Worm (Caenorhabditis elegans) whole organism, mixed stage, embryonic: Measurements from ENCODE around the gene twnk-1.

Experiments
- M03D4.4 ChIP-seq: sonication (generic microtip); optimal IDR thresholded peaks from 2 replicates; lab custom pipeline; 2017; ENCODE audit warnings: mild to moderate bottlenecking, missing genetic modification characterization, missing compliant biosample characterization
- bed-3 ChIP-seq: fragments of 200-800 bp; sonication (Bioruptor generic); optimal IDR thresholded peaks from 3 replicates; lab custom pipeline; 2018; ENCODE audit warnings: mild to moderate bottlenecking, missing genetic modification characterization, moderate library complexity, missing compliant biosample characterization
- blmp-1 ChIP-seq: fragments of 150-350 bp; optimal IDR thresholded peaks from 2 replicates; lab custom pipeline; 2014; ENCODE audit warnings: missing biosample characterization, missing genetic modification characterization
- ceh-39 ChIP-seq: fragments of 150-350 bp; optimal IDR thresholded peaks from 2 replicates; lab custom pipeline; 2014; ENCODE audit warnings: missing biosample characterization, missing genetic modification characterization
- ceh-43 ChIP-seq: fragments of 200-800 bp; sonication (Bioruptor generic); optimal IDR thresholded peaks from 2 replicates; lab custom pipeline; 2018; ENCODE audit warnings: mild to moderate bottlenecking, missing genetic modification characterization, moderate library complexity, missing compliant biosample characterization
- ceh-83 ChIP-seq: fragments of 200-800 bp; sonication (Bioruptor generic); optimal IDR thresholded peaks from 2 replicates; lab custom pipeline; 2018; ENCODE audit warnings: mild to moderate bottlenecking, missing genetic modification characterization, missing compliant biosample characterization
- ces-1 ChIP-seq: fragments of 150-350 bp; optimal IDR thresholded peaks from 2 replicates; lab custom pipeline; 2014; ENCODE audit warnings: missing biosample characterization, missing genetic modification reagents, missing genetic modification characterization
- cnd-1 ChIP-seq: fragments of 200-800 bp; sonication (Bioruptor generic); optimal IDR thresholded peaks from 2 replicates; lab custom pipeline; 2018; ENCODE audit warnings: mild to moderate bottlenecking, missing genetic modification characterization, missing compliant biosample characterization
- drap-1 ChIP-seq: fragments of 200-800 bp; sonication (Bioruptor generic); optimal IDR thresholded peaks from 3 replicates; lab custom pipeline; 2018; ENCODE audit warnings: mild to moderate bottlenecking, missing genetic modification characterization, missing compliant biosample characterization
- elt-1 ChIP-seq: sonication (generic microtip); optimal IDR thresholded peaks from 2 replicates; lab custom pipeline; 2017; ENCODE audit warnings: missing genetic modification characterization, mild to moderate bottlenecking, missing compliant biosample characterization, antibody characterized with exemption, moderate library complexity, borderline replicate concordance; ENCODE audit not compliant: insufficient read depth
- elt-3 ChIP-seq: fragments of 150-350 bp; optimal IDR thresholded peaks from 2 replicates; lab custom pipeline; 2014; ENCODE audit warnings: missing biosample characterization, missing genetic modification characterization
- flh-1 ChIP-seq: fragments of 200-800 bp; sonication (Bioruptor generic); optimal IDR thresholded peaks from 2 replicates; lab custom pipeline; 2018; ENCODE audit warnings: mild to moderate bottlenecking, missing genetic modification characterization, moderate library complexity, missing compliant biosample characterization
- ham-2 ChIP-seq: fragments of 200-800 bp; sonication (Bioruptor generic); optimal IDR thresholded peaks from 2 replicates; lab custom pipeline; 2018; ENCODE audit warnings: mild to moderate bottlenecking, missing genetic modification characterization, missing compliant biosample characterization
- hlh-1 ChIP-seq: fragments of 150-350 bp; optimal IDR thresholded peaks from 2 replicates; lab custom pipeline; 2014; ENCODE audit warnings: missing biosample characterization, missing genetic modification reagents, missing genetic modification characterization
- lin-13 ChIP-seq: fragments of 150-350 bp; optimal IDR thresholded peaks from 2 replicates; lab custom pipeline; 2014; ENCODE audit warnings: missing biosample characterization, missing genetic modification characterization
- lin-32 ChIP-seq: fragments of 200-800 bp; sonication (Bioruptor generic); optimal IDR thresholded peaks from 2 replicates; lab custom pipeline; 2018; ENCODE audit warnings: mild to moderate bottlenecking, missing genetic modification characterization, missing compliant biosample characterization
- lsy-2 ChIP-seq: fragments of 150-350 bp; optimal IDR thresholded peaks from 2 replicates; lab custom pipeline; 2014; ENCODE audit warnings: missing biosample characterization, missing genetic modification characterization
- mab-5 ChIP-seq: fragments of 150-350 bp; optimal IDR thresholded peaks from 2 replicates; lab custom pipeline; 2014; ENCODE audit warnings: missing biosample characterization, missing genetic modification characterization
- mep-1 ChIP-seq: fragments of 150-350 bp; optimal IDR thresholded peaks from 2 replicates; lab custom pipeline; 2017; ENCODE audit warnings: missing biosample characterization, missing genetic modification reagents, missing genetic modification characterization, inconsistent platforms
- mls-2 ChIP-seq: sonication (generic microtip); optimal IDR thresholded peaks from 2 replicates; lab custom pipeline; 2016; ENCODE audit warnings: mild to moderate bottlenecking, missing genetic modification characterization, moderate library complexity, missing compliant biosample characterization
- nhr-12 ChIP-seq: fragments of 150-350 bp; optimal IDR thresholded peaks from 2 replicates; lab custom pipeline; 2014; ENCODE audit warnings: missing biosample characterization, missing genetic modification characterization
- nhr-2 ChIP-seq: fragments of 150-350 bp; optimal IDR thresholded peaks from 2 replicates; lab custom pipeline; 2014; ENCODE audit warnings: missing biosample characterization, missing genetic modification characterization
- nhr-237 ChIP-seq: fragments of 150-350 bp; optimal IDR thresholded peaks from 2 replicates; lab custom pipeline; 2014; ENCODE audit warnings: missing biosample characterization, missing genetic modification characterization
- nhr-28 ChIP-seq: fragments of 150-350 bp; optimal IDR thresholded peaks from 2 replicates; lab custom pipeline; 2014; ENCODE audit warnings: missing biosample characterization, missing genetic modification characterization
- nhr-76 ChIP-seq: sonication (generic microtip); optimal IDR thresholded peaks from 2 replicates; lab custom pipeline; 2017; ENCODE audit warnings: missing biosample characterization, missing genetic modification characterization
- pha-4 ChIP-seq: fragments of 150-350 bp; optimal IDR thresholded peaks from 2 replicates; lab custom pipeline; 2018; ENCODE audit warnings: missing biosample characterization, missing genetic modification reagents, missing genetic modification characterization
- sem-2 ChIP-seq: fragments of 200-800 bp; sonication (Bioruptor generic); optimal IDR thresholded peaks from 2 replicates; lab custom pipeline; 2018; ENCODE audit warnings: mild to moderate bottlenecking, missing genetic modification characterization, missing compliant biosample characterization
- snpc-4 ChIP-seq: fragments of 150-350 bp; optimal IDR thresholded peaks from 2 replicates; lab custom pipeline; 2014; ENCODE audit warnings: missing biosample characterization, missing genetic modification characterization
- sptf-1 ChIP-seq: sonication (generic microtip); optimal IDR thresholded peaks from 2 replicates; lab custom pipeline; 2017; ENCODE audit warnings: mild to moderate bottlenecking, missing genetic modification characterization, moderate library complexity, missing compliant biosample characterization
- tbx-8 ChIP-seq: fragments of 200-800 bp; sonication (Bioruptor generic); optimal IDR thresholded peaks from 2 replicates; lab custom pipeline; 2018; ENCODE audit warnings: mild to moderate bottlenecking, missing genetic modification characterization, moderate library complexity, missing compliant biosample characterization
- unc-120 ChIP-seq: sonication (generic microtip); optimal IDR thresholded peaks from 2 replicates; lab custom pipeline; 2017; ENCODE audit warnings: missing genetic modification characterization, missing compliant biosample characterization; ENCODE audit not compliant: poor library complexity, severe bottlenecking
- unc-39 ChIP-seq: fragments of 150-350 bp; optimal IDR thresholded peaks from 2 replicates; lab custom pipeline; 2014; ENCODE audit warnings: missing biosample characterization, missing genetic modification characterization
- unc-62 ChIP-seq: fragments of 150-350 bp; optimal IDR thresholded peaks from 2 replicates; lab custom pipeline; 2014; ENCODE audit warnings: missing biosample characterization, missing genetic modification reagents, missing genetic modification characterization
- zip-8 ChIP-seq: fragments of 150-350 bp; optimal IDR thresholded peaks from 2 replicates; lab custom pipeline; 2014; ENCODE audit warnings: missing biosample characterization, missing genetic modification characterization
- ztf-11 ChIP-seq: fragments of 150-350 bp; optimal IDR thresholded peaks from 2 replicates; lab custom pipeline; 2014; ENCODE audit warnings: missing biosample characterization, missing genetic modification characterization

twnk-1 gene

ce11 chrX:5787861-5788260 is 3.2 kb upstream of the twnk-1 start, which contains the start of gene F46G11.2:
Gene F46G11.2 (plus strand): TSS chrX:5788161.
- TF ChIP-seq zip-8 (tag; lab: Kevin White, UChicago) = no peak
- TF ChIP-seq bed-3 (GFP tag; lab: Kevin White, UChicago) = no peak
- no peak for TF ChIP-seq nhr-2 (tag; lab: Kevin White, UChicago)
- no peak for TF ChIP-seq unc-39 (tag; lab: Kevin White, UChicago)

DNA sequence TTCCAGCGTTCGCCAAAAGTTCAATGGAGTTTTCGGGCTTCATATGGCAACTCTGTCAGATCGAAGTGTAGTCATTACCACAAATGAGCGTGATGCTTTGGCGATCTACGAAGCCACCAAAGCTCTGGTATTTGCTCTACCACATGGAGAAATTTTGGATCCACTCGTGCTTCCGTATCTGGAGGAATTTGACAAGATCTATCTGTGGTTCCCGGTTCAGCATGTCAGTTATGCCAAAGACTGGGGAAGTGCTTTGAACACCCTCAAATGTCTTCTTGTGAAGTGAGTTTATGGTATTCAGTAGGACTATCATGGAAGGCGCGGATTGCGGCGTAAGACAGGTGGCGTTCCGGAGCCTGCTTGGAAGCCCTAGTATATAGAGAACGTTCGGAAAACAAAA is 3.4 kb downstream of the twnk-1 start:
- TF ChIP-seq nhr-76 (tag; lab: Kevin White, UChicago) = no peak
- no peak for TF ChIP-seq sem-2 (GFP tag; lab: Kevin White, UChicago)
- TF ChIP-seq drap-1 (GFP tag; lab: Kevin White, UChicago) = no peak
- no peak for TF ChIP-seq bed-3 (GFP tag; lab: Kevin White, UChicago)
- no peak for TF ChIP-seq snpc-4 (tag; lab: Kevin White, UChicago)
- TF ChIP-seq ham-2 (GFP tag; lab: Kevin White, UChicago) = no peak
- no peak for TF ChIP-seq flh-1 (GFP tag; lab: Kevin White, UChicago)
- no peak for TF ChIP-seq pha-4 (tag; lab: Kevin White, UChicago)
- TF ChIP-seq lsy-2 = no peak

DNA sequence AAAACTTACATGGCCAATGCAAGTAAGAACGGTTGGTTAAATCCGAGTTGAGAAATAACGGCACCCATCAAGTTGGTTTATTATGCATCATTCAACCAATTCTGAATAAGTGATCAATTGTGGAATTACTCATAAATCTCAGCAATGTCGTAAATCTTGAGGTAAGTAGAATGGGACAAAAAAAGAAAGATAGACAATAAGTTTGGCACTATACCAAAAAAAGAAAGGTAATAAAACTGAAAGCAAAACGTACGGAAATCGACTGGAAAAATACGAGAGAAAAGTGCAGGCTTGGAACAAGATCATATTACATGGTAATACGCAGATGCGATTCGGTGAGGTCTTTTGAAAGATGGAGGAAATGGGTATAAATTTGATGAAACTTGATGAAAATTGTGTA is 7.7 kb downstream of the twnk-1 start, which contains the start of gene F46G11.4:
TSS of gene F46G11.4 (minus strand) at position 101 of the 400 bp plus-strand sequence.
- TF ChIP-seq nhr-12 (no peak), unc-62 (GFP tag; lab: Kevin White, UChicago) (no peak), sem-2 (GFP tag; lab: Kevin White, UChicago) (no peak)

- TF ChIP-seq nhr-76 (tag; lab: Kevin White, UChicago) (no peak), lin-32 (GFP tag; lab: Kevin White, UChicago) (no peak), unc-62 (GFP tag; lab: Kevin White, UChicago) (peak; percentile 71), elt-1 (tag; lab: Kevin White, UChicago) (no peak), ces-1 (GFP tag; lab: Kevin White, UChicago) (peak; percentile 96), lsy-2 (no peak)
These were observed 8.2 kb downstream of the twnk-1 start for ce11 chrX:5799229-5799628.

DNA sequence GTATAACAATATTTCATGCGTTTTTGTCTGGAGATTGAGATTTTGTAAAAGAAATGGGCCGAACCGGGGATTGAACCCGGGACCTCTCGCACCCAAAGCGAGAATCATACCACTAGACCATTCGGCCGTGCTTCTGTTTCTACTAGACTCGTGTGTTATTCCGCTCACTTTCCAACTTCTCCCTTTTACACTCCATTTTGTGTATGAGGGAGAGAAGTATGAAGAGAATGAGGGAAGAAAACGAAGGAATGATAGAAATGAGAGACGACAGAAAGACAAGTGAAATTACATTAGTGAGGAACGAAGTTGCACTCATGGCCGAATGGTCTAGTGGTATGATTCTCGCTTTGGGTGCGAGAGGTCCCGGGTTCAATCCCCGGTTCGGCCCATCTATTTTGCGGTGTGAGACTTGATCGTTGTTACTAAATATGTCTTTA is 10.2 kb downstream of the twnk-1 start:
- TF ChIP-seq lin-13 (tag; lab: Kevin White, UChicago) (peak; percentile 34), ceh-39 (tag; lab: Kevin White, UChicago) (no peak), M03D4.4 (tag; lab: Kevin White, UChicago) (peak; percentile 91), lin-32 (GFP tag; lab: Kevin White, UChicago) (peak; percentile 87), bed-3 (GFP tag; lab: Kevin White, UChicago) (peak; percentile 84), nhr-237 (tag; lab: Kevin White, UChicago) (peak; percentile 86), sptf-1 (tag; lab: Kevin White, UChicago) (peak; percentile 93), flh-1 (GFP tag; lab: Kevin White, UChicago) (peak; percentile 67), ceh-43 (GFP tag; lab: Kevin White, UChicago) (peak; percentile 72), lsy-2 (peak; percentile 50), snpc-4 (tag; lab: Kevin White, UChicago) (no peak), pha-4 (tag; lab: Kevin White, UChicago) (peak; percentile 33), mab-5 (no peak), sem-2 (GFP tag; lab: Kevin White, UChicago) (peak; percentile 66), mep-1 (peak; percentile 49), nhr-76 (tag; lab: Kevin White, UChicago) (no peak), unc-120 (tag; lab: Kevin White, UChicago) (peak; percentile 96), unc-39 (tag; lab: Kevin White, UChicago) (peak; percentile 28), mls-2 (peak; percentile 89), nhr-12 (peak; percentile 34), ztf-11 (tag; lab: Kevin White, UChicago) (no peak), elt-3 (tag; lab: Kevin White, UChicago) (peak; percentile 57), blmp-1 (no peak), elt-1 (tag; lab: Kevin White, UChicago) (peak; percentile 23), nhr-2 (tag; lab: Kevin White, UChicago) (no peak), ham-2 (GFP tag; lab: Kevin White, UChicago) (peak; percentile 83), unc-62 (GFP tag; lab: Kevin White, UChicago) (peak; percentile 78), hlh-1 (peak; percentile 65), ceh-83 (GFP tag; lab: Kevin White, UChicago) (peak; percentile 63), zip-8 (tag; lab: Kevin White, UChicago) (no peak), tbx-8 (GFP tag; lab: Kevin White, UChicago) (peak; percentile 84), ces-1 (GFP tag; lab: Kevin White, UChicago) (peak; percentile 98), nhr-28 (tag; lab: Kevin White, UChicago) (peak; percentile 72), drap-1 (GFP tag; lab: Kevin White, UChicago) (peak; percentile 95), cnd-1 (tag; lab: Kevin White, UChicago) (peak; percentile 71)
- TF ChIP-seq, all 35 proteins: peak for 27
